Worm (Caenorhabditis elegans) whole organism, L4 larva: ENCODE results near the gene ZK899.5.

Source experiments
- D1046.2 ChIP-seq: fragments of 200-800 bp; sonication (Bioruptor generic); IDR thresholded peaks from 2 replicates; pipeline ENCODE4 v1.3.6; 2022; ENCODE audit warnings: missing genetic modification characterization, missing compliant biosample characterization
- F26F4.8 ChIP-seq: fragments of 200-800 bp; sonication (Bioruptor generic); conservative IDR thresholded peaks from 2 replicates; pipeline ENCODE4 v1.3.6; 2022; ENCODE audit warnings: missing genetic modification characterization, missing compliant biosample characterization
- dmd-6 ChIP-seq: fragments of 200-800 bp; sonication (Bioruptor generic); IDR thresholded peaks from 2 replicates; pipeline ENCODE4 v1.3.6; 2022; ENCODE audit warnings: missing genetic modification reagents, missing genetic modification characterization, missing compliant biosample characterization
- fkh-10 ChIP-seq: fragments of 150-350 bp; optimal IDR thresholded peaks from 2 replicates; lab custom pipeline; 2014; ENCODE audit warnings: missing biosample characterization, missing genetic modification reagents, missing genetic modification characterization
- hif-1 ChIP-seq, 2 experiments: sonication (generic microtip); optimal IDR thresholded peaks; 2 replicates each; lab custom pipeline; 2016 to 2017; ENCODE audit warnings: missing compliant biosample characterization in 2 of 2, missing genetic modification characterization in 2 of 2, missing genetic modification reagents in 2 of 2, missing genotype in 2 of 2, mild to moderate bottlenecking in 1 of 2
- lsy-2 ChIP-seq, 2 experiments: fragments of 150-350 bp in 1 of 2; sonication (generic microtip) in 1 of 2; optimal IDR thresholded peaks; 2 replicates each; lab custom pipeline; 2014 to 2017; ENCODE audit warnings: missing biosample characterization in 2 of 2, missing genetic modification characterization in 2 of 2
- mdl-1 ChIP-seq, 2 experiments: fragments of 150-350 bp in 1 of 2; sonication (generic microtip) in 1 of 2; optimal IDR thresholded peaks; 2 replicates each; lab custom pipeline; 2014 to 2017; ENCODE audit warnings: missing biosample characterization in 2 of 2, missing genetic modification characterization in 2 of 2
- nhr-25 ChIP-seq: sonication (generic microtip); optimal IDR thresholded peaks from 2 replicates; lab custom pipeline; 2017; ENCODE audit warnings: missing genetic modification characterization, mild to moderate bottlenecking, missing compliant biosample characterization, antibody characterized with exemption, moderate library complexity, borderline replicate concordance; ENCODE audit not compliant: insufficient read depth
- nhr-41 ChIP-seq: fragments of 200-800 bp; sonication (Bioruptor generic); IDR thresholded peaks from 2 replicates; pipeline ENCODE4 v1.3.6; 2022; ENCODE audit warnings: missing genetic modification reagents, missing genetic modification characterization, missing compliant biosample characterization
- nhr-77 ChIP-seq: fragments of 150-350 bp; optimal IDR thresholded peaks from 2 replicates; lab custom pipeline; 2014; ENCODE audit warnings: missing biosample characterization, missing genetic modification characterization
- vab-7 ChIP-seq: fragments of 200-800 bp; sonication (Bioruptor generic); IDR thresholded peaks from 2 replicates; pipeline ENCODE4 v1.3.6; 2022; ENCODE audit warnings: missing genetic modification reagents, missing genetic modification characterization, missing compliant biosample characterization
- ztf-11 ChIP-seq: fragments of 150-350 bp; optimal IDR thresholded peaks from 2 replicates; lab custom pipeline; 2014; ENCODE audit warnings: missing biosample characterization, missing genetic modification characterization

DNA sequence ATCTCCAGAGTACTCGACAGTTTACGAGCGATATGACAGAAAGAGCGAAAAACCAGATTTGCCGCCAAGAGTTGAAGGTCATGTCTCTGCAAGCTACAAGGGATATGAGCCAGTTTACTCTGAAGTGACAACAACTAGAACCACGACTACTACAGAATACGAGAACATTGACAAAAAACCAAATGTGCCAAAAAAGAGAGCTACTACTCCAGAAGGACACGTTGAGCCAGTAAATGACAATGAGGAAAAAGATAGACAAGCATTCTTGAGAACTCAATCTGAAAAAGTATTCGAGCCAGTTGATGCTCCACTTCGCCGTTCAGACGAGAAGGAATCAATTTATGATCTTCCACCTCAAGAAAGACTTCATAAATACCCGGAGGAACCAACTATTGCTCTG is 43.4 kb downstream of the ZK899.5 start:
- no peak for TF ChIP-seq D1046.2
- no peak for TF ChIP-seq mdl-1 (tag; optimal IDR thresholded peaks at IDR 0.05; lab: Kevin White, UChicago)
- no peak for TF ChIP-seq nhr-77 (tag; lab: Kevin White, UChicago)
- TF ChIP-seq nhr-25, result no peak
- TF ChIP-seq dmd-6 (GFP tag; lab: Robert Waterston, UW), result no peak
- no peak for TF ChIP-seq fkh-10 (GFP tag; lab: Kevin White, UChicago)
- TF ChIP-seq hif-1 (tag; optimal IDR thresholded peaks at IDR 0.05; lab: Kevin White, UChicago), result no peak
- TF ChIP-seq vab-7 (GFP tag; lab: Robert Waterston, UW), result no peak
- no peak for TF ChIP-seq F26F4.8 (GFP tag; lab: Robert Waterston, UW)
- no peak for TF ChIP-seq ztf-11
- TF ChIP-seq nhr-41 (GFP tag; lab: Robert Waterston, UW), result no peak
- TF ChIP-seq lsy-2 (tag; optimal IDR thresholded peaks at IDR 0.05; lab: Kevin White, UChicago), result no peak
